Worm (Caenorhabditis elegans) whole organism, young adult: ENCODE results near the gene srh-266.

Experiments used
- F22D6.2 ChIP-seq: sonication (generic microtip); optimal IDR thresholded peaks from 2 replicates; lab custom pipeline; 2016; ENCODE audit warnings: mild to moderate bottlenecking, missing genetic modification characterization, missing compliant biosample characterization
- F23B12.7 ChIP-seq: sonication (generic microtip); optimal IDR thresholded peaks from 2 replicates; lab custom pipeline; 2017; ENCODE audit warnings: missing genetic modification characterization, mild to moderate bottlenecking, missing compliant biosample characterization, antibody characterized with exemption, moderate library complexity; ENCODE audit not compliant: insufficient read depth
- F49E8.2 ChIP-seq: sonication (generic microtip); optimal IDR thresholded peaks from 3 replicates; lab custom pipeline; 2017; ENCODE audit warnings: missing genetic modification characterization, mild to moderate bottlenecking, missing compliant biosample characterization, antibody characterized with exemption, moderate library complexity; ENCODE audit not compliant: insufficient read depth
- K11D2.4 ChIP-seq: fragments of 200-800 bp; sonication (Bioruptor generic); IDR thresholded peaks from 2 replicates; pipeline ENCODE4 v1.3.6; 2022; ENCODE audit warnings: missing genetic modification reagents, missing genetic modification characterization, missing compliant biosample characterization
- K12H6.12 ChIP-seq: fragments of 200-800 bp; sonication (Bioruptor generic); optimal IDR thresholded peaks from 2 replicates; lab custom pipeline; 2018; ENCODE audit warnings: mild to moderate bottlenecking, missing genetic modification characterization, missing compliant biosample characterization
- Y53G8AR.9 ChIP-seq: fragments of 200-800 bp; sonication (Bioruptor generic); conservative IDR thresholded peaks from 2 replicates; pipeline ENCODE4 v1.3.6; 2022; ENCODE audit warnings: missing genetic modification reagents, missing genetic modification characterization, missing compliant biosample characterization
- Y56A3A.18 ChIP-seq: fragments of 200-800 bp; sonication (Bioruptor generic); IDR thresholded peaks from 2 replicates; pipeline ENCODE4 v1.3.6; 2022; ENCODE audit warnings: missing genetic modification reagents, missing genetic modification characterization, missing compliant biosample characterization
- Y67H2A.10 ChIP-seq: fragments of 200-800 bp; sonication (Bioruptor generic); conservative IDR thresholded peaks from 2 replicates; pipeline ENCODE4 v1.3.6; 2022; ENCODE audit warnings: missing genetic modification reagents, missing genetic modification characterization, missing compliant biosample characterization
- athp-1 ChIP-seq: sonication (generic microtip); optimal IDR thresholded peaks from 2 replicates; lab custom pipeline; 2017; ENCODE audit warnings: mild to moderate bottlenecking, missing genetic modification characterization, missing compliant biosample characterization
- attf-5 ChIP-seq: fragments of 200-800 bp; sonication (Bioruptor generic); optimal IDR thresholded peaks from 2 replicates; lab custom pipeline; 2018; ENCODE audit warnings: mild to moderate bottlenecking, missing genetic modification characterization, missing compliant biosample characterization
- cebp-1 ChIP-seq, 2 experiments: fragments of 200-800 bp in 1 of 2; sonication (Bioruptor generic) in 1 of 2; sonication (generic microtip) in 1 of 2; IDR thresholded peaks in 1 of 2; optimal IDR thresholded peaks in 1 of 2; 2 replicates each; pipeline versions ENCODE4 v1.3.6 to Lab custom; 2017 to 2022; ENCODE audit warnings: missing compliant biosample characterization in 2 of 2, missing genetic modification characterization in 2 of 2, mild to moderate bottlenecking in 1 of 2, missing genetic modification reagents in 1 of 2, moderate library complexity in 1 of 2
- ceh-27 ChIP-seq: fragments of 200-800 bp; sonication (Bioruptor generic); optimal IDR thresholded peaks from 2 replicates; lab custom pipeline; 2018; ENCODE audit warnings: mild to moderate bottlenecking, missing genetic modification characterization, moderate library complexity, missing compliant biosample characterization
- dox-1 ChIP-seq: fragments of 200-800 bp; sonication (Bioruptor generic); IDR thresholded peaks from 2 replicates; pipeline ENCODE4 v1.3.6; 2022; ENCODE audit warnings: missing genetic modification reagents, missing genetic modification characterization, missing compliant biosample characterization
- ets-4 ChIP-seq: fragments of 200-800 bp; sonication (Bioruptor generic); optimal IDR thresholded peaks from 2 replicates; lab custom pipeline; 2018; ENCODE audit warnings: mild to moderate bottlenecking, missing genetic modification characterization, missing compliant biosample characterization
- hlh-12 ChIP-seq: sonication (generic microtip); optimal IDR thresholded peaks from 2 replicates; lab custom pipeline; 2016; ENCODE audit warnings: missing genetic modification characterization, missing compliant biosample characterization
- lag-1 ChIP-seq: fragments of 200-800 bp; sonication (Bioruptor generic); IDR thresholded peaks from 2 replicates; pipeline ENCODE4 v1.3.6; 2022; ENCODE audit warnings: missing genetic modification reagents, missing genetic modification characterization, missing compliant biosample characterization
- let-607 ChIP-seq, 2 experiments: fragments of 200-800 bp in 1 of 2; sonication (Bioruptor generic) in 1 of 2; sonication (generic microtip) in 1 of 2; optimal IDR thresholded peaks; 2 replicates each; lab custom pipeline; 2016 to 2018; ENCODE audit warnings: mild to moderate bottlenecking in 2 of 2, missing compliant biosample characterization in 2 of 2, missing genetic modification characterization in 2 of 2, moderate library complexity in 2 of 2, missing genotype in 1 of 2
- lin-35 ChIP-seq, 3 experiments: fragments of 150-350 bp in 2 of 3; sonication (generic microtip) in 1 of 3; optimal IDR thresholded peaks; 2 replicates each; lab custom pipeline; 2014 to 2018; ENCODE audit warnings: missing biosample characterization in 3 of 3, missing genetic modification characterization in 3 of 3, missing genetic modification reagents in 3 of 3
- madf-10 ChIP-seq: sonication (generic microtip); optimal IDR thresholded peaks from 2 replicates; lab custom pipeline; 2016; ENCODE audit warnings: mild to moderate bottlenecking, missing genetic modification characterization, missing compliant biosample characterization
- mcd-1 ChIP-seq: fragments of 200-800 bp; sonication (Bioruptor generic); IDR thresholded peaks from 2 replicates; pipeline ENCODE4 v1.3.6; 2022; ENCODE audit warnings: missing genetic modification reagents, missing genetic modification characterization, missing compliant biosample characterization
- mxl-1 ChIP-seq: sonication (generic microtip); optimal IDR thresholded peaks from 2 replicates; lab custom pipeline; 2016; ENCODE audit warnings: missing genetic modification characterization, missing compliant biosample characterization
- nfyb-1 ChIP-seq: fragments of 200-800 bp; sonication (Bioruptor generic); IDR thresholded peaks from 2 replicates; pipeline ENCODE4 v1.3.6; 2022; ENCODE audit warnings: missing genetic modification reagents, missing genetic modification characterization, missing compliant biosample characterization
- nhr-120 ChIP-seq: fragments of 200-800 bp; sonication (Bioruptor generic); IDR thresholded peaks from 2 replicates; pipeline ENCODE4 v1.3.6; 2022; ENCODE audit warnings: missing genetic modification characterization, missing compliant biosample characterization
- nhr-179 ChIP-seq: sonication (generic microtip); optimal IDR thresholded peaks from 2 replicates; lab custom pipeline; 2016; ENCODE audit warnings: mild to moderate bottlenecking, missing genetic modification characterization, missing compliant biosample characterization
- nhr-27 ChIP-seq: fragments of 200-800 bp; sonication (Bioruptor generic); optimal IDR thresholded peaks from 2 replicates; lab custom pipeline; 2018; ENCODE audit warnings: mild to moderate bottlenecking, missing genetic modification characterization, moderate library complexity, missing compliant biosample characterization
- nhr-80 ChIP-seq: sonication (generic microtip); optimal IDR thresholded peaks from 2 replicates; lab custom pipeline; 2016; ENCODE audit warnings: missing genetic modification characterization, missing compliant biosample characterization
- nhr-90 ChIP-seq: sonication (generic microtip); optimal IDR thresholded peaks from 2 replicates; lab custom pipeline; 2016; ENCODE audit warnings: missing genotype, mild to moderate bottlenecking, missing genetic modification characterization, missing compliant biosample characterization
- pha-4 ChIP-seq: fragments of 150-350 bp; sonication (generic microtip); optimal IDR thresholded peaks from 2 replicates; lab custom pipeline; 2014; ENCODE audit warnings: missing biosample characterization, missing genetic modification reagents, missing genetic modification characterization
- snpc-1.1 ChIP-seq: sonication (generic microtip); optimal IDR thresholded peaks from 2 replicates; lab custom pipeline; 2017; ENCODE audit warnings: missing genetic modification characterization, mild to moderate bottlenecking, missing compliant biosample characterization, antibody characterized with exemption, moderate library complexity, missing genotype, missing genetic modification reagents; ENCODE audit not compliant: insufficient read depth
- snpc-1.3 ChIP-seq: sonication (generic microtip); optimal IDR thresholded peaks from 2 replicates; lab custom pipeline; 2017; ENCODE audit warnings: missing genetic modification characterization, mild to moderate bottlenecking, missing compliant biosample characterization, antibody characterized with exemption, moderate library complexity, missing genotype, missing genetic modification reagents; ENCODE audit not compliant: insufficient read depth
- snpc-4 ChIP-seq, 5 experiments: fragments of 150-350 bp in 1 of 5; sonication (generic microtip) in 4 of 5; optimal IDR thresholded peaks; 2 replicates each; lab custom pipeline; 2014 to 2018; ENCODE audit warnings: missing genetic modification characterization in 5 of 5, missing biosample characterization in 3 of 5, antibody characterized with exemption in 2 of 5, mild to moderate bottlenecking in 2 of 5, missing compliant biosample characterization in 2 of 5, missing genotype in 2 of 5, moderate library complexity in 2 of 5, missing genetic modification reagents in 1 of 5
- sptf-2 ChIP-seq: fragments of 200-800 bp; sonication (Bioruptor generic); optimal IDR thresholded peaks from 2 replicates; lab custom pipeline; 2018; ENCODE audit warnings: mild to moderate bottlenecking, missing genetic modification characterization, missing compliant biosample characterization
- tbx-9 ChIP-seq: sonication (generic microtip); optimal IDR thresholded peaks from 2 replicates; lab custom pipeline; 2016; ENCODE audit warnings: borderline replicate concordance, missing genetic modification characterization, inconsistent platforms, missing compliant biosample characterization
- unc-130 ChIP-seq: sonication (generic microtip); optimal IDR thresholded peaks from 2 replicates; lab custom pipeline; 2016; ENCODE audit warnings: missing genetic modification reagents, missing genetic modification characterization, missing compliant biosample characterization
- ztf-3 ChIP-seq: fragments of 200-800 bp; sonication (Bioruptor generic); optimal IDR thresholded peaks from 2 replicates; lab custom pipeline; 2018; ENCODE audit warnings: mild to moderate bottlenecking, missing genetic modification characterization, missing compliant biosample characterization
- ztf-6 ChIP-seq: fragments of 200-800 bp; sonication (Bioruptor generic); IDR thresholded peaks from 2 replicates; pipeline ENCODE4 v1.3.6; 2022; ENCODE audit warnings: missing genetic modification reagents, missing genetic modification characterization, missing compliant biosample characterization

Gene srh-266

DNA sequence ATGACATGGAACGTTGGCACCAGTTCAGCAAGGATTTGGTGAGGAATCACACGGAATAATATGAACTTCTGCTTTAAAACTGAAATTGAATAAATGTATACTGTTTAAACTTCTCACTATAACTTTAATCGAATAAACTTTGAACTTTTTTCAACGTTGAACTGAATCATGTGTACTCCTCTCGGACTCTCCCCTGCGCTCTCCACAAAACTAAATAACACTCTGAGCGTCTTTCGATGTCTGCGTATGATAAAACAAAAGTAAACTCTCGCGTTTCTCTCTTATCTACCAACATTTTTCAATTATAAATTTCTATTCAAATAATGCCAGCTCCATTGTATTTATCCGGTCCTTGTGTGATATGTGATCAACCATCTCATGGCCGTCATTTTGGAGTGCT, 32.8 kb upstream of the srh-266 start:
- no peak for TF ChIP-seq nhr-90 (tag; lab: Kevin White, UChicago)
- no peak for TF ChIP-seq sptf-2 (GFP tag; lab: Kevin White, UChicago)
- TF ChIP-seq F49E8.2 (tag; lab: Kevin White, UChicago), result no peak
- no peak for TF ChIP-seq unc-130 (GFP tag; lab: Kevin White, UChicago)
- TF ChIP-seq nhr-27 (tag; lab: Kevin White, UChicago), result no peak

DNA sequence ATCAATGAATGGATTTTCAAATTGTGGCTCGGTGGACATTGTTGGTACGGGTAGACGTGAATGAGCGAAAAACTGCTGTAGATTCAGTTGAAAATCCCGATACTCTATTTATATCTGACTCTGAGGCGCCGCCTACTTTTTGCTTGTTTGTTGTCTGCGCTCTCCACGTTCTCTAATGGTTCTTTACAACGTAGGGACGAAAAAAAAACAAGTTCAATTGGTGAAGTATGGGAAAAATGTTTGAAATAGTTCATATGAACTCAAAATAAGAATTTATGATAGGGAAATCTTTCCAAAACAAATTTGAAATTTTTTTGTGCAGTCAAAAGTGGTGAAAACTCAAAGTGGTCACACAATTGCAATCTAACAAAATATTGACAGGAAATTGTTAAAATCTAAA, 29.7 kb upstream of the srh-266 start, which contains the start of gene F48G7.10:
TSS of gene F48G7.10 (minus strand) at position 101 of the 400 bp plus-strand sequence.
- TF ChIP-seq tbx-9 (tag; lab: Kevin White, UChicago) (no peak), let-607 (tag; optimal IDR thresholded peaks at IDR 0.05; lab: Kevin White, UChicago) (no peak), Y56A3A.18 (no peak)

DNA sequence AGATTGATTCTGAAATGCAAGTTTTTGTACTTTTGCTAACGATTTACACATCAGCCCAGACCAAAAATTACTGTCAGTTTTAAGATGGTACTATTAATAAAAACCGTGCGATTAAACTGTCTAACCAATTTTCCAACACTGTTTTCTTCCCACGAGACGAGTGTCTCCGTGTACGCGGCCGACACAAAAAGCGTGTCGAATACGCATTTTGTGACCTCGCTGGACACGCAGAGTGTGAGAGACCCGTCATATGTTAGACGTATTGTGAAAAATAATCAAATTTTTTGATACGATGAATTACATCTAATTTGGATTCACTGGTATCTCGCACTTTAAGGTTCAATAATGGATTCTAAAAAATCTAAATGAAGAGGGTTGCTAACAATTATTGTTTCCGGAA, 29.0 kb upstream of the srh-266 start:
- peak; percentile 13 for TF ChIP-seq ceh-27 (GFP tag; lab: Kevin White, UChicago)
- TF ChIP-seq F23B12.7, result no peak
- no peak for TF ChIP-seq nhr-120 (GFP tag; lab: Robert Waterston, UW)
- TF ChIP-seq cebp-1 (GFP tag; IDR thresholded peaks at IDR 0.05; lab: Robert Waterston, UW), result peak; percentile 36; the same call in 1 of the 2 replicates
- peak; percentile 45 for TF ChIP-seq cebp-1 (tag; optimal IDR thresholded peaks at IDR 0.05; lab: Kevin White, UChicago)
- TF ChIP-seq Y67H2A.10 (GFP tag; lab: Robert Waterston, UW), result no peak
- no peak for TF ChIP-seq lin-35 (GFP tag; optimal IDR thresholded peaks at IDR 0.05; lab: Kevin White, UChicago)
- no peak for TF ChIP-seq ets-4 (GFP tag; lab: Kevin White, UChicago)
- TF ChIP-seq mcd-1 (GFP tag; lab: Robert Waterston, UW), result no peak
- no peak for TF ChIP-seq K11D2.4 (GFP tag; lab: Robert Waterston, UW)
- TF ChIP-seq attf-5 (GFP tag; lab: Kevin White, UChicago), result peak; percentile 71
- TF ChIP-seq dox-1 (GFP tag; lab: Robert Waterston, UW), result peak; percentile 63
- peak; percentile 88 for TF ChIP-seq nhr-80 (tag; lab: Kevin White, UChicago)
- peak; percentile 18 for TF ChIP-seq snpc-1.1
- no peak for TF ChIP-seq snpc-4 (GFP tag; optimal IDR thresholded peaks at IDR 0.05; lab: Kevin White, UChicago)
- TF ChIP-seq snpc-4 (tag; optimal IDR thresholded peaks at IDR 0.05; lab: Kevin White, UChicago), result peak; percentile 66 to 91 (median 82)

DNA sequence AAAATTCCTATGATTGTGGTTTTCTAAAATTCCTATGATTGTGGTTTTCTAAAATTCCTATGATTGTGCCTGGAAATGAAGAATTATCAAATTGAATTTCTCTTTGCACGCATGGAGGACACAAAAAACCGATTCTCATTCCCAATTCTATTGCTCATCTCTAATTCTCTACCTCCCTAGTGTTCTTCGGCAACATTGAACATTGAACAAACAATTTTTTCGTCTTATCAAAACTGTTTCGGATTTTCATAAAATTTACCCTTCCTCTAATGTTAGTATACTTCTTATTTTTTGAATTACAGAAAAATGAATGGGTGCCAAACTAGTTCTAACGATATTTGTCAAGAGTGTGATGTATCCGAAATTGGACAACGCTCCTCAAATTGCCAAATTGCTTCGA, 28.3 kb upstream of the srh-266 start, which contains the start of gene pals-31:
TSS of gene pals-31 (plus strand) at position 301 of the 400 bp plus-strand sequence.
- TF ChIP-seq F23B12.7, result no peak
- no peak for TF ChIP-seq ztf-6 (GFP tag; lab: Robert Waterston, UW)
- no peak for TF ChIP-seq cebp-1 (GFP tag; IDR thresholded peaks at IDR 0.05; lab: Robert Waterston, UW)
- no peak for TF ChIP-seq cebp-1 (tag; optimal IDR thresholded peaks at IDR 0.05; lab: Kevin White, UChicago)
- no peak for TF ChIP-seq F22D6.2
- TF ChIP-seq mxl-1 (tag; lab: Kevin White, UChicago), result no peak
- TF ChIP-seq lag-1 (GFP tag; lab: Robert Waterston, UW), result no peak
- TF ChIP-seq ztf-3 (GFP tag; lab: Kevin White, UChicago), result no peak
- TF ChIP-seq nhr-90 (tag; lab: Kevin White, UChicago), result no peak
- TF ChIP-seq madf-10 (tag; lab: Kevin White, UChicago), result no peak
- TF ChIP-seq nfyb-1 (GFP tag; lab: Robert Waterston, UW), result no peak
- no peak for TF ChIP-seq Y53G8AR.9
- TF ChIP-seq snpc-1.3 (tag; lab: Kevin White, UChicago), result no peak
- TF ChIP-seq K12H6.12 (tag; lab: Kevin White, UChicago), result no peak
- no peak for TF ChIP-seq hlh-12 (tag; lab: Kevin White, UChicago)
- no peak for TF ChIP-seq nhr-179 (tag; lab: Kevin White, UChicago)
- TF ChIP-seq athp-1 (tag; lab: Kevin White, UChicago), result no peak
- TF ChIP-seq pha-4, result no peak
